Fruit fly (Drosophila melanogaster): Measurements from ENCODE around the gene Cdc27.

DNA sequence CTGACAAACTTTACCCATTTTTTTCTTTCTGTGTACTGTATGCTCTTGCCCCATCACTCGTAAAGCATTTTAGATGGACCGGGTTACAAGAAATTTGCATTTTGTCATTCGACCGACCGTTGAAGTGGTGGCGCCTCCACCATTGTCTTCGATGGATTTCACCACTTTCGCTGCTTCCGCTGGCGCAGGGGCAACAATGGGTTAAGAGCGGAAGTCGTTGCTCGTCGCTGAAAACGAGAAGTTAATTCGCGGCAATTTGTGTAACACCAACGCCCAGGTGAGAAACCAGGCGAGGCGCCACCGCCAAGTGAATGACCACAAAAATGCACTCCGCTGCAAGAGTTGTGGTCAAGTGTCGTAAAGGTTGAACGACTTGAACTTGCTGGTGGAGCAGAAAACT is 5.6 kb upstream of the Cdc27 start:
- TF ChIP-seq CG7045 (GFP tag; optimal IDR thresholded peaks at IDR 0.05) (no peak), cnc (optimal IDR thresholded peaks at IDR 0.05) (no peak), cic (GFP tag; optimal IDR thresholded peaks at IDR 0.05) (no peak), tj (GFP tag; optimal IDR thresholded peaks at IDR 0.05) (no peak), Mnt (GFP tag; optimal IDR thresholded peaks at IDR 0.05) (no peak), toe (GFP tag; optimal IDR thresholded peaks at IDR 0.05) (no peak), Hr96 (GFP tag; optimal IDR thresholded peaks at IDR 0.05) (no peak), kay (GFP tag; ENCODE audit: borderline replicate concordance) (no peak), CG1620 (GFP tag; optimal IDR thresholded peaks at IDR 0.05) (no peak), CG14711 (tag; optimal IDR thresholded peaks at IDR 0.05) (no peak)
